Worm (Caenorhabditis elegans): Measurements from ENCODE around the gene Y43F8A.2.

Gene Y43F8A.2

DNA sequence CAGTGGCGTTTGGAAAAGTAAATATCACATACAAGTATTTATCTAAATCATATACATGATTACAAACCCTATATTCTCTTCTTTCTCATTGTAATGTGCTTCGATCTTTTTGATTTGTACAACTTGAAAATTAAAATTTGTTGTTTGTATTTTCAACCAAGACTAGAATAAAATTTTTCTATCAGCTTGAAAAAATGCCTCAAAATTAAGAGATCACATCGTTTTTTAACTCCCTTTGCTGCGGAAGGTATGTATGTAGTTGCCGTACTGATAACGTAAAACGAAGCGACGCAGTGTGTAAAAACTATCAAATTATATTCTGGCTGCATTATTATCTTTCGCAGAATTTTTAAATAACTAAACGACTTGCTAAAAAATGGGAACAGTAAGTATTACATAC, 46.5 kb downstream of the Y43F8A.2 start, which contains the start of gene C25F9.15:
TSS of gene C25F9.15 (plus strand) at position 301 of the 400 bp plus-strand sequence.
- TF ChIP-seq Y22D7AL.16 (tag; optimal IDR thresholded peaks at IDR 0.05) (no peak), pat-9 (tag; optimal IDR thresholded peaks at IDR 0.05) (no peak), madf-2 (tag; optimal IDR thresholded peaks at IDR 0.05) (no peak), ceh-30 (tag; optimal IDR thresholded peaks at IDR 0.05) (no peak), C38D4.7 (GFP tag; optimal IDR thresholded peaks at IDR 0.05) (no peak), nhr-232 (tag; optimal IDR thresholded peaks at IDR 0.05) (no peak), pqm-1 (tag; optimal IDR thresholded peaks at IDR 0.05) (no peak), ets-4 (tag; optimal IDR thresholded peaks at IDR 0.05) (no peak), unc-86 (tag; optimal IDR thresholded peaks at IDR 0.05) (no peak)

DNA sequence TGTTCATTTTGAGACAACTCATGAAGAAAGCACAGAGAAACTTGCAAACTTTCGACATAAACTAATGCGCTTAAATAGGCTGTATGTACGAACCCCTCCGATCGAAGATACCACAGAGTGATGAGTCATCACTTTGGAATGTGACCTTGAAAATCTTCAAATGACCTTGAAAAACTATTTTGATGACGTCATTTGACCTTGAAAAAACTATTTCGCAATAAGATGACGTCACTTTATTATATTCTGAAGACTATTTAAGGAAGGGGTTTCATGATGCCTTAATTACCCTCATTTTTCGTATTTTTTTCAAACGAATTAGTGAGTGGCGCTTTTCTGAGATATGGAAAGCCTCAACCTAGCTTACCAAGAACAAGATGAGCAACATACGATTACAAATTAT, 49.8 kb downstream of the Y43F8A.2 start, which contains the start of gene C25F9.2:
TSS of gene C25F9.2 (plus strand) at position 341 of the 400 bp plus-strand sequence.
- TF ChIP-seq ceh-34 (tag; optimal IDR thresholded peaks at IDR 0.05): no peak
- TF ChIP-seq dve-1 (tag; optimal IDR thresholded peaks at IDR 0.05): no peak
- TF ChIP-seq nfya-1 (tag; optimal IDR thresholded peaks at IDR 0.05): no peak
- TF ChIP-seq K02D7.2 (tag; optimal IDR thresholded peaks at IDR 0.05): no peak
- TF ChIP-seq ceh-18 (tag; optimal IDR thresholded peaks at IDR 0.05): no peak
- no peak for TF ChIP-seq unc-55 (GFP tag; optimal IDR thresholded peaks at IDR 0.05)
- no peak for TF ChIP-seq zip-5 (tag; optimal IDR thresholded peaks at IDR 0.05)
- TF ChIP-seq ttx-3 (tag; optimal IDR thresholded peaks at IDR 0.05): no peak

All from whole organism, late embryonic.